Worm (Caenorhabditis elegans): ENCODE data around the gene K09A9.6.

- TF ChIP-seq flt-1 (GFP tag; IDR thresholded peaks at IDR 0.05) (no peak), ama-1 (optimal IDR thresholded peaks at IDR 0.05) (no peak), sea-1 (GFP tag; conservative IDR thresholded peaks at IDR 0.05) (no peak), pes-1 (GFP tag; IDR thresholded peaks at IDR 0.05) (no peak), tbx-11 (GFP tag; IDR thresholded peaks at IDR 0.05) (no peak), hmbx-1 (tag; optimal IDR thresholded peaks at IDR 0.05) (no peak)
Measured at ce11 chrX:15586192-15586591, 9.2 kb downstream of the K09A9.6 start.
